Fruit fly (Drosophila melanogaster) whole organism, embryonic: ENCODE data around the gene RAF2.
A peak's percentile ranks its signal among the peaks of the same experiment; 100 is the strongest.

ENCODE experiments used
- Awh ChIP-seq: fragments of 200-800 bp; sonication (Bioruptor generic); IDR thresholded peaks from 2 replicates; pipeline ENCODE4, ENCODE4 v1.3.6; 2022; ENCODE audit warnings: missing biosample characterization, missing genetic modification characterization
- Bdp1 ChIP-seq: fragments of 200-800 bp; sonication (Bioruptor generic); optimal IDR thresholded peaks from 3 replicates; lab custom pipeline; 2016; ENCODE audit warnings: missing biosample characterization, missing genetic modification characterization
- CG10267 ChIP-seq: fragments of 200-800 bp; sonication (Bioruptor generic); optimal IDR thresholded peaks from 2 replicates; lab custom pipeline; 2018; ENCODE audit warnings: missing biosample characterization, mild to moderate bottlenecking, missing genetic modification characterization, moderate library complexity
- CG10543 ChIP-seq: fragments of 200-800 bp; sonication (Bioruptor generic); optimal IDR thresholded peaks from 3 replicates; lab custom pipeline; 2017; ENCODE audit warnings: missing biosample characterization, mild to moderate bottlenecking, missing genetic modification characterization, moderate library complexity
- CG11560 ChIP-seq: fragments of 200-800 bp; sonication (Bioruptor generic); IDR thresholded peaks from 3 replicates; pipeline ENCODE4 v1.3.6; 2022; ENCODE audit warnings: missing biosample characterization, missing genetic modification characterization
- CG14014 ChIP-seq: fragments of 200-800 bp; sonication (Bioruptor generic); IDR thresholded peaks from 2 replicates; pipeline ENCODE4 v1.3.6; 2022; ENCODE audit warnings: missing biosample characterization, missing genetic modification characterization
- CG15011 ChIP-seq: fragments of 200-800 bp; sonication (Bioruptor generic); optimal IDR thresholded peaks from 3 replicates; lab custom pipeline; 2018; ENCODE audit warnings: missing biosample characterization, mild to moderate bottlenecking, missing genetic modification characterization
- CG15514 ChIP-seq: fragments of 200-800 bp; sonication (Bioruptor generic); optimal IDR thresholded peaks from 3 replicates; lab custom pipeline; 2017; ENCODE audit warnings: missing biosample characterization, missing genetic modification characterization, mild to moderate bottlenecking, moderate library complexity, missing genetic modification reagents
- CG1603 ChIP-seq: fragments of 200-800 bp; sonication (Bioruptor generic); optimal IDR thresholded peaks from 2 replicates; lab custom pipeline; 2019; ENCODE audit warnings: missing biosample characterization, mild to moderate bottlenecking, missing genetic modification characterization, moderate library complexity
- CG17612 ChIP-seq: fragments of 200-800 bp; sonication (Bioruptor generic); IDR thresholded peaks from 2 replicates; pipeline ENCODE4 v1.3.6; 2022; ENCODE audit warnings: missing biosample characterization, missing genetic modification characterization
- CG17802 ChIP-seq: fragments of 200-800 bp; sonication (Bioruptor generic); optimal IDR thresholded peaks from 2 replicates; lab custom pipeline; 2018; ENCODE audit warnings: missing biosample characterization, mild to moderate bottlenecking, missing genetic modification characterization, moderate library complexity
- CG18011 ChIP-seq: fragments of 200-800 bp; sonication (Bioruptor generic); optimal IDR thresholded peaks from 2 replicates; lab custom pipeline; 2017; ENCODE audit warnings: missing biosample characterization, missing genetic modification characterization, mild to moderate bottlenecking, moderate library complexity, missing genotype
- CG18476 ChIP-seq: fragments of 200-800 bp; sonication (Bioruptor generic); optimal IDR thresholded peaks from 2 replicates; lab custom pipeline; 2016; ENCODE audit warnings: missing biosample characterization, mild to moderate bottlenecking, missing genetic modification characterization
- CG2678 ChIP-seq: fragments of 200-800 bp; sonication (Bioruptor generic); optimal IDR thresholded peaks from 3 replicates; lab custom pipeline; 2019; ENCODE audit warnings: missing biosample characterization, mild to moderate bottlenecking, missing genetic modification characterization, moderate library complexity
- CG32767 ChIP-seq: fragments of 200-800 bp; sonication (Bioruptor generic); IDR thresholded peaks from 2 replicates; pipeline ENCODE4 v1.3.6; 2022; ENCODE audit warnings: missing biosample characterization, missing genetic modification characterization
- CG42726 ChIP-seq: fragments of 200-800 bp; sonication (Bioruptor generic); IDR thresholded peaks from 2 replicates; pipeline ENCODE4 v1.3.6; 2022; ENCODE audit warnings: missing biosample characterization, missing genetic modification characterization; ENCODE audit not compliant: partially characterized antibody
- CG6689 ChIP-seq: fragments of 200-800 bp; sonication (Bioruptor generic); IDR thresholded peaks from 2 replicates; pipeline ENCODE4 v1.3.6; 2022; ENCODE audit warnings: missing biosample characterization, missing genetic modification characterization
- CG7372 ChIP-seq: fragments of 200-800 bp; sonication (Bioruptor generic); IDR thresholded peaks from 2 replicates; pipeline ENCODE4 v1.3.6; 2022; ENCODE audit warnings: missing biosample characterization, missing genetic modification characterization
- CG7556 ChIP-seq: fragments of 200-800 bp; sonication (Bioruptor generic); optimal IDR thresholded peaks from 2 replicates; lab custom pipeline; 2017; ENCODE audit warnings: missing biosample characterization, mild to moderate bottlenecking, missing genetic modification characterization
- CG7839 ChIP-seq: fragments of 200-800 bp; sonication (Bioruptor generic); optimal IDR thresholded peaks from 3 replicates; lab custom pipeline; 2018; ENCODE audit warnings: missing biosample characterization, mild to moderate bottlenecking, missing genetic modification characterization, moderate library complexity
- CTCF ChIP-seq: fragments of 200-800 bp; sonication (Bioruptor generic); optimal IDR thresholded peaks from 2 replicates; lab custom pipeline; 2017; ENCODE audit warnings: missing biosample characterization, mild to moderate bottlenecking, missing genetic modification characterization, moderate library complexity
- Camta ChIP-seq: fragments of 200-800 bp; sonication (Bioruptor generic); optimal IDR thresholded peaks from 2 replicates; lab custom pipeline; 2016; ENCODE audit warnings: missing biosample characterization, missing genetic modification characterization
- Dbx ChIP-seq: fragments of 200-800 bp; sonication (Bioruptor generic); IDR thresholded peaks from 3 replicates; pipeline ENCODE4 v1.3.6; 2022; ENCODE audit warnings: missing biosample characterization, missing genetic modification characterization
- Dfd ChIP-seq, 2 experiments: fragments of >200 bp; optimal IDR thresholded peaks; 2 replicates each; lab custom pipeline; 2017; ENCODE audit warnings: missing biosample characterization in 2 of 2, missing genetic modification characterization in 2 of 2
- Gsc ChIP-seq: fragments of 200-800 bp; sonication (Bioruptor generic); IDR thresholded peaks from 2 replicates; pipeline ENCODE4 v1.3.6; 2022; ENCODE audit warnings: missing biosample characterization, missing genetic modification characterization
- HLH54F ChIP-seq: fragments of 200-800 bp; sonication (Bioruptor generic); optimal IDR thresholded peaks from 3 replicates; lab custom pipeline; 2016; ENCODE audit warnings: missing biosample characterization, missing genetic modification characterization
- Kr ChIP-seq: fragments of 200-800 bp; sonication (Bioruptor generic); optimal IDR thresholded peaks from 2 replicates; lab custom pipeline; 2017; ENCODE audit warnings: missing biosample characterization, mild to moderate bottlenecking, missing genetic modification characterization
- Med ChIP-seq: fragments of 200-800 bp; sonication (Bioruptor generic); peaks from one replicate; lab custom pipeline; 2016; ENCODE audit warnings: missing biosample characterization, missing genetic modification characterization, mild to moderate bottlenecking, inconsistent platforms, moderate library complexity
- Opbp ChIP-seq: fragments of 200-800 bp; sonication (Bioruptor generic); IDR thresholded peaks from 3 replicates; pipeline ENCODE4 v1.3.6; 2022; ENCODE audit warnings: missing biosample characterization, missing genetic modification characterization; ENCODE audit not compliant: partially characterized antibody
- PHDP ChIP-seq: fragments of 200-800 bp; sonication (Bioruptor generic); optimal IDR thresholded peaks from 3 replicates; lab custom pipeline; 2018; ENCODE audit warnings: missing biosample characterization, mild to moderate bottlenecking, missing genetic modification characterization, moderate library complexity
- Pdp1 ChIP-seq, 2 experiments: fragments of 200-800 bp; sonication (Bioruptor generic); optimal IDR thresholded peaks; 3 replicates each; lab custom pipeline; 2016; ENCODE audit warnings: missing biosample characterization in 2 of 2, missing genetic modification characterization in 2 of 2, mild to moderate bottlenecking in 1 of 2, moderate library complexity in 1 of 2
- Scr ChIP-seq: fragments of 200-800 bp; sonication (Bioruptor generic); IDR thresholded peaks from 2 replicates; pipeline ENCODE4 v1.3.6; 2022; ENCODE audit warnings: missing biosample characterization, missing genetic modification characterization; ENCODE audit not compliant: partially characterized antibody
- Taf1 ChIP-seq: fragments of 200-800 bp; sonication (Bioruptor generic); IDR thresholded peaks from 2 replicates; pipeline ENCODE4 v1.3.6; 2022; ENCODE audit warnings: missing biosample characterization, missing genetic modification characterization
- aop ChIP-seq: fragments of 200-800 bp; sonication (Bioruptor generic); IDR thresholded peaks from 2 replicates; pipeline ENCODE4 v1.3.6; 2022; ENCODE audit warnings: missing biosample characterization, missing genetic modification characterization
- bab2 ChIP-seq: fragments of 200-800 bp; sonication (Bioruptor generic); optimal IDR thresholded peaks from 2 replicates; lab custom pipeline; 2016; ENCODE audit warnings: missing biosample characterization, missing genetic modification characterization
- ci ChIP-seq: fragments of 200-800 bp; sonication (Bioruptor generic); IDR thresholded peaks from 3 replicates; pipeline ENCODE4 v1.3.6; 2022; ENCODE audit warnings: missing biosample characterization, missing genetic modification characterization
- crc ChIP-seq: fragments of 200-800 bp; sonication (Bioruptor generic); optimal IDR thresholded peaks from 2 replicates; lab custom pipeline; 2016; ENCODE audit warnings: missing biosample characterization, missing genetic modification characterization
- exex ChIP-seq: fragments of 200-800 bp; sonication (Bioruptor generic); optimal IDR thresholded peaks from 4 replicates; lab custom pipeline; 2018; ENCODE audit warnings: missing biosample characterization, mild to moderate bottlenecking, missing genetic modification characterization, moderate library complexity
- grau ChIP-seq: fragments of 200-800 bp; optimal IDR thresholded peaks from 3 replicates; lab custom pipeline; 2019; ENCODE audit warnings: missing biosample characterization, mild to moderate bottlenecking, missing genetic modification characterization, moderate library complexity
- gsb ChIP-seq: fragments of 200-800 bp; sonication (Bioruptor generic); IDR thresholded peaks from 2 replicates; pipeline ENCODE4 v1.3.6; 2022; ENCODE audit warnings: missing biosample characterization, missing genetic modification characterization
- her ChIP-seq: fragments of 200-800 bp; sonication (Bioruptor generic); optimal IDR thresholded peaks from 2 replicates; lab custom pipeline; 2016; ENCODE audit warnings: missing biosample characterization, missing genetic modification characterization
- jigr1 ChIP-seq: fragments of 200-800 bp; sonication (Bioruptor generic); IDR thresholded peaks from 3 replicates; pipeline ENCODE4 v1.3.6; 2022; ENCODE audit warnings: missing biosample characterization, missing genetic modification characterization
- kah ChIP-seq: fragments of 200-800 bp; sonication (Bioruptor generic); optimal IDR thresholded peaks from 2 replicates; lab custom pipeline; 2018; ENCODE audit warnings: missing biosample characterization, mild to moderate bottlenecking, missing genetic modification characterization
- pan ChIP-seq, 4 experiments: fragments of >200 bp in 3 of 4; fragments of 200-800 bp in 1 of 4; sonication (Bioruptor generic) in 1 of 4; optimal IDR thresholded peaks in 3 of 4; IDR thresholded peaks in 1 of 4; 2 replicates each; pipeline versions ENCODE4 v1.3.6 to Lab custom; 2017 to 2022; ENCODE audit warnings: missing biosample characterization in 2 of 4, missing genetic modification characterization in 2 of 4, mixed read lengths in 1 of 4
- ro ChIP-seq: fragments of 200-800 bp; sonication (Bioruptor generic); IDR thresholded peaks from 2 replicates; pipeline ENCODE4 v1.3.6; 2022; ENCODE audit warnings: missing biosample characterization, missing genetic modification characterization
- ssp ChIP-seq: fragments of 200-800 bp; sonication (Bioruptor generic); IDR thresholded peaks from 2 replicates; pipeline ENCODE4 v1.3.6; 2022; ENCODE audit warnings: missing biosample characterization, missing genetic modification characterization
- stc ChIP-seq: fragments of 200-800 bp; sonication (Bioruptor generic); IDR thresholded peaks from 2 replicates; pipeline ENCODE4 v1.3.6; 2022; ENCODE audit warnings: missing biosample characterization, missing genetic modification characterization
- sug ChIP-seq: fragments of 200-800 bp; optimal IDR thresholded peaks from 2 replicates; lab custom pipeline; 2019; ENCODE audit warnings: missing biosample characterization, mild to moderate bottlenecking, missing genetic modification characterization, moderate library complexity
- trem ChIP-seq: fragments of 200-800 bp; optimal IDR thresholded peaks from 3 replicates; lab custom pipeline; 2019; ENCODE audit warnings: missing biosample characterization, mild to moderate bottlenecking, missing genetic modification characterization, moderate library complexity
- twi ChIP-seq: fragments of 200-800 bp; optimal IDR thresholded peaks from 2 replicates; lab custom pipeline; 2019; ENCODE audit warnings: missing biosample characterization, mild to moderate bottlenecking, missing genetic modification characterization, moderate library complexity
- vnd ChIP-seq: fragments of 200-800 bp; sonication (Bioruptor generic); IDR thresholded peaks from 3 replicates; pipeline ENCODE4 v1.3.6; 2022; ENCODE audit warnings: missing biosample characterization, missing genetic modification characterization; ENCODE audit not compliant: partially characterized antibody

RAF2 gene

DNA sequence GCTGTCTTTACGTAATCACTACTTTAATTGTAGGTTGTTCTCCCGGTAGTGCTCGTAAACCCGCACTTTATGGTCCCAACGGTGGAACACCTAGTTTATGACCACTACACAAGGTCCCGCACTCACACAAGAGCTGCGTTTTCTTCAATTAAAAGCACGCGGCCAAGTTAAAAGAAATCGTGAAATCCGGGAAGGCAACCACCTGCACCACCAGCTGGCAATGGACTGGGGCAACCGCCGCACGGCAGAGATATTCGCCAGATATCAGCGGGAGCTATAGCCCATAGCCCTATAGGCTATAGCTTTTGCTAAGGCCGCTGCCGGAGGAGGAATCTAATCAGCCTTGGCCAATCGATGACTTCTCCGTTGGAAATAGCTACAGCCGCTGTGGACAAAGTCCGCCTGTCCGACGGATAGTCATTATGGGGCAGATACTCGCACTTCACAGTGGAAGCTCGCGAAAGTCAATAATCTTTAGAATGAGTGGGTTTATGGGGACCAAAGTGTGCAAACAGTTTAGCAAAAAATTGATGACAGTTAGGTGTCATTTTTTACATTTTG, 1.9 kb upstream of the RAF2 start:
- TF ChIP-seq CG15011 (GFP tag; lab: Kevin White, UChicago) = no peak
- no peak for TF ChIP-seq Dfd (GFP tag; optimal IDR thresholded peaks at IDR 0.05; lab: Kevin White, UChicago)
- TF ChIP-seq grau = no peak
- no peak for TF ChIP-seq jigr1 (GFP tag; lab: Robert Waterston, UW)
- 0 out of 3 replicates have a peak, but pooled peaks have one; percentile 25 for TF ChIP-seq CG11560 (tag; lab: Robert Waterston, UW)
- no peak for TF ChIP-seq Opbp
- no peak for TF ChIP-seq CG1603 (tag; lab: Kevin White, UChicago)
- no peak for TF ChIP-seq bab2 (GFP tag; lab: Kevin White, UChicago)
- no peak for TF ChIP-seq her (GFP tag; lab: Kevin White, UChicago)
- no peak for TF ChIP-seq CG7372 (GFP tag; lab: Robert Waterston, UW)
- no peak for TF ChIP-seq gsb (GFP tag; lab: Robert Waterston, UW)
- no peak for TF ChIP-seq CG6689 (GFP tag; lab: Robert Waterston, UW)
- TF ChIP-seq Scr (GFP tag; lab: Robert Waterston, UW) = no peak
- no peak for TF ChIP-seq ci (GFP tag; lab: Robert Waterston, UW)
- TF ChIP-seq twi (tag; lab: Kevin White, UChicago) = no peak
- TF ChIP-seq CG17612 (GFP tag; lab: Robert Waterston, UW) = no peak
- peak; percentile 11 for TF ChIP-seq CG10543 (GFP tag; lab: Kevin White, UChicago)
- TF ChIP-seq sug (tag; lab: Kevin White, UChicago) = peak; percentile 66
- TF ChIP-seq Bdp1 (GFP tag; lab: Kevin White, UChicago) = no peak
- 0 out of 2 replicates have a peak, but pooled peaks have one; percentile 11 for TF ChIP-seq ro
- TF ChIP-seq Pdp1 (GFP tag; optimal IDR thresholded peaks at IDR 0.05; lab: Kevin White, UChicago) = peak in 1 of 2 experiments; percentile 13
- TF ChIP-seq CG2678 (tag; lab: Kevin White, UChicago) = peak; percentile 3
- TF ChIP-seq CG18476 (GFP tag; lab: Kevin White, UChicago) = no peak
- no peak for TF ChIP-seq Kr (GFP tag; lab: Kevin White, UChicago)
- TF ChIP-seq CG32767 = no peak
- TF ChIP-seq Camta (GFP tag; lab: Kevin White, UChicago) = no peak
- TF ChIP-seq CG18011 (GFP tag; lab: Kevin White, UChicago) = no peak
- TF ChIP-seq trem (tag; lab: Kevin White, UChicago) = no peak
- no peak for TF ChIP-seq CG15514 (GFP tag; lab: Kevin White, UChicago)
- no peak for TF ChIP-seq ssp (GFP tag; lab: Robert Waterston, UW)
- TF ChIP-seq aop (GFP tag; lab: Robert Waterston, UW) = no peak
- no peak for TF ChIP-seq Gsc (GFP tag; lab: Robert Waterston, UW)
- TF ChIP-seq exex = peak; percentile 61
- 0 out of 2 replicates have a peak, but pooled peaks have one; percentile 6 for TF ChIP-seq CG14014 (GFP tag; lab: Robert Waterston, UW)
- no peak for TF ChIP-seq Taf1 (GFP tag; lab: Robert Waterston, UW)
- TF ChIP-seq Med = peak; percentile 71
- TF ChIP-seq CG7556 (GFP tag; lab: Kevin White, UChicago) = no peak
- no peak for TF ChIP-seq CTCF (GFP tag; lab: Kevin White, UChicago)
- no peak for TF ChIP-seq pan (optimal IDR thresholded peaks at IDR 0.05; lab: Kevin White, UChicago)
- TF ChIP-seq pan (GFP tag; optimal IDR thresholded peaks at IDR 0.05 in 1 of 2, IDR thresholded peaks at IDR 0.05 in 1 of 2) = no peak
- no peak for TF ChIP-seq CG7839
- no peak for TF ChIP-seq vnd (GFP tag; lab: Robert Waterston, UW)
- TF ChIP-seq CG17802 (tag; lab: Kevin White, UChicago) = no peak
- no peak for TF ChIP-seq CG42726 (GFP tag; lab: Robert Waterston, UW)
- no peak for TF ChIP-seq Dbx
- TF ChIP-seq CG10267 (tag; lab: Kevin White, UChicago) = no peak
- no peak for TF ChIP-seq PHDP (tag; lab: Kevin White, UChicago)
- TF ChIP-seq kah (GFP tag; lab: Kevin White, UChicago) = peak; percentile 40
- no peak for TF ChIP-seq stc (GFP tag; lab: Robert Waterston, UW)
- no peak for TF ChIP-seq crc (GFP tag; lab: Kevin White, UChicago)
- no peak for TF ChIP-seq Awh (GFP tag; lab: Robert Waterston, UW)
- no peak for TF ChIP-seq HLH54F (GFP tag; lab: Kevin White, UChicago)
